Worm (Caenorhabditis elegans) whole organism, midembryonic: ENCODE results near the gene ZK1193.2.

Source experiments
- T22C8.4 ChIP-seq: fragments of 200-800 bp; sonication (Bioruptor generic); IDR thresholded peaks from 2 replicates; pipeline ENCODE4 v1.3.6; 2022; ENCODE audit warnings: missing genetic modification characterization, missing compliant biosample characterization
- cog-1 ChIP-seq: sonication (generic microtip); optimal IDR thresholded peaks from 2 replicates; lab custom pipeline; 2016; ENCODE audit warnings: missing genetic modification characterization, missing compliant biosample characterization
- flt-1 ChIP-seq: fragments of 200-800 bp; sonication (Bioruptor generic); IDR thresholded peaks from 2 replicates; pipeline ENCODE4 v1.3.6; 2022; ENCODE audit warnings: missing genetic modification characterization, missing compliant biosample characterization
- klf-2 ChIP-seq: fragments of 200-800 bp; sonication (Bioruptor generic); conservative IDR thresholded peaks from 2 replicates; pipeline ENCODE4 v1.3.6; 2022; ENCODE audit warnings: missing genetic modification reagents, missing genetic modification characterization, missing compliant biosample characterization
- med-1 ChIP-seq: sonication (generic microtip); optimal IDR thresholded peaks from 2 replicates; lab custom pipeline; 2017; ENCODE audit warnings: missing genetic modification characterization, mild to moderate bottlenecking, missing compliant biosample characterization, antibody characterized with exemption, missing genetic modification reagents; ENCODE audit not compliant: insufficient read depth
- tab-1 ChIP-seq: fragments of 200-800 bp; sonication (Bioruptor generic); IDR thresholded peaks from 2 replicates; pipeline ENCODE4 v1.3.6; 2022; ENCODE audit warnings: missing genetic modification characterization, missing compliant biosample characterization
- ztf-23 ChIP-seq: fragments of 200-800 bp; sonication (Bioruptor generic); IDR thresholded peaks from 2 replicates; pipeline ENCODE4 v1.3.6; 2022; ENCODE audit warnings: missing genetic modification reagents, missing genetic modification characterization, missing compliant biosample characterization
- ztf-29 ChIP-seq: fragments of 200-800 bp; sonication (Bioruptor generic); IDR thresholded peaks from 2 replicates; pipeline ENCODE4 v1.3.6; 2022; ENCODE audit warnings: missing genetic modification reagents, missing genetic modification characterization, missing compliant biosample characterization

ce11 chrX:382692-383091 is 42.7 kb downstream of the ZK1193.2 start, which contains the start of gene ife-2:
- no peak for TF ChIP-seq med-1 (GFP tag; lab: Kevin White, UChicago)
- TF ChIP-seq ztf-29, result no peak
- no peak for TF ChIP-seq ztf-23 (GFP tag; lab: Robert Waterston, UW)
- peak; percentile 44 for TF ChIP-seq cog-1
- TF ChIP-seq T22C8.4 (GFP tag; lab: Robert Waterston, UW), result no peak
- no peak for TF ChIP-seq klf-2
- TF ChIP-seq flt-1 (GFP tag; lab: Robert Waterston, UW), result no peak
- no peak for TF ChIP-seq tab-1
